Fruit fly (Drosophila melanogaster) whole organism, embryonic: ENCODE measurements around the gene asun.

Experiments
- Antp ChIP-seq: fragments of 200-800 bp; sonication (Bioruptor generic); optimal IDR thresholded peaks from 3 replicates; lab custom pipeline; 2016; ENCODE audit warnings: missing biosample characterization, missing genetic modification characterization
- Atf-2 ChIP-seq: fragments of 200-800 bp; sonication (Bioruptor generic); optimal IDR thresholded peaks from 2 replicates; lab custom pipeline; 2016; ENCODE audit warnings: missing biosample characterization, missing genetic modification characterization
- BEAF-32 ChIP-seq: fragments of 200-800 bp; sonication (Bioruptor generic); optimal IDR thresholded peaks from 3 replicates; lab custom pipeline; 2017; ENCODE audit warnings: missing biosample characterization, missing genetic modification characterization, mild to moderate bottlenecking, moderate library complexity, missing genetic modification reagents
- Bgb ChIP-seq: fragments of 200-800 bp; sonication (Bioruptor generic); IDR thresholded peaks from 2 replicates; pipeline ENCODE4 v1.3.6; 2022; ENCODE audit warnings: missing biosample characterization, missing genetic modification characterization; ENCODE audit not compliant: partially characterized antibody
- CG10147 ChIP-seq: fragments of 200-800 bp; sonication (Bioruptor generic); optimal IDR thresholded peaks from 2 replicates; lab custom pipeline; 2019; ENCODE audit warnings: missing biosample characterization, mild to moderate bottlenecking, missing genetic modification characterization, moderate library complexity
- CG1024 ChIP-seq: fragments of 200-800 bp; sonication (Bioruptor generic); IDR thresholded peaks from 2 replicates; pipeline ENCODE4 v1.3.6; 2022; ENCODE audit warnings: missing biosample characterization, missing genetic modification characterization
- CG10431 ChIP-seq: fragments of 200-800 bp; sonication (Bioruptor generic); optimal IDR thresholded peaks from 3 replicates; lab custom pipeline; 2018; ENCODE audit warnings: missing biosample characterization, mild to moderate bottlenecking, missing genetic modification characterization
- CG11085 ChIP-seq: fragments of 200-800 bp; sonication (Bioruptor generic); IDR thresholded peaks from 2 replicates; pipeline ENCODE4 v1.3.6; 2022; ENCODE audit warnings: missing biosample characterization, missing genetic modification characterization
- CG11696 ChIP-seq: fragments of 200-800 bp; sonication (Bioruptor generic); IDR thresholded peaks from 2 replicates; pipeline ENCODE4 v1.3.6; 2022; ENCODE audit warnings: missing biosample characterization, missing genetic modification characterization
- CG15269 ChIP-seq: fragments of 200-800 bp; sonication (Bioruptor generic); optimal IDR thresholded peaks from 2 replicates; lab custom pipeline; 2018; ENCODE audit warnings: missing biosample characterization, mild to moderate bottlenecking, missing genetic modification characterization, moderate library complexity
- CG1603 ChIP-seq: fragments of 200-800 bp; sonication (Bioruptor generic); optimal IDR thresholded peaks from 2 replicates; lab custom pipeline; 2019; ENCODE audit warnings: missing biosample characterization, mild to moderate bottlenecking, missing genetic modification characterization, moderate library complexity
- CG16863 ChIP-seq: fragments of 200-800 bp; sonication (Bioruptor generic); optimal IDR thresholded peaks from 3 replicates; lab custom pipeline; 2016; ENCODE audit warnings: missing biosample characterization, missing genetic modification characterization
- CG17612 ChIP-seq: fragments of 200-800 bp; sonication (Bioruptor generic); IDR thresholded peaks from 2 replicates; pipeline ENCODE4 v1.3.6; 2022; ENCODE audit warnings: missing biosample characterization, missing genetic modification characterization
- CG2202 ChIP-seq: fragments of 200-800 bp; sonication (Bioruptor generic); optimal IDR thresholded peaks from 2 replicates; lab custom pipeline; 2018; ENCODE audit warnings: missing biosample characterization, mild to moderate bottlenecking, missing genetic modification characterization
- CG2678 ChIP-seq: fragments of 200-800 bp; sonication (Bioruptor generic); optimal IDR thresholded peaks from 3 replicates; lab custom pipeline; 2019; ENCODE audit warnings: missing biosample characterization, mild to moderate bottlenecking, missing genetic modification characterization, moderate library complexity
- CG30403 ChIP-seq: fragments of 200-800 bp; sonication (Bioruptor generic); optimal IDR thresholded peaks from 3 replicates; lab custom pipeline; 2016; ENCODE audit warnings: missing biosample characterization, missing genetic modification characterization
- CG32767 ChIP-seq: fragments of 200-800 bp; sonication (Bioruptor generic); IDR thresholded peaks from 2 replicates; pipeline ENCODE4 v1.3.6; 2022; ENCODE audit warnings: missing biosample characterization, missing genetic modification characterization
- CG3281 ChIP-seq: fragments of 200-800 bp; sonication (Bioruptor generic); optimal IDR thresholded peaks from 3 replicates; lab custom pipeline; 2017; ENCODE audit warnings: missing biosample characterization, mild to moderate bottlenecking, missing genetic modification characterization
- CG5180 ChIP-seq: fragments of 200-800 bp; sonication (Bioruptor generic); optimal IDR thresholded peaks from 3 replicates; lab custom pipeline; 2017; ENCODE audit warnings: missing biosample characterization, missing genetic modification characterization, mild to moderate bottlenecking, moderate library complexity, missing genetic modification reagents
- CG6765 ChIP-seq: fragments of 200-800 bp; sonication (Bioruptor generic); optimal IDR thresholded peaks from 3 replicates; lab custom pipeline; 2017; ENCODE audit warnings: missing biosample characterization, mild to moderate bottlenecking, missing genetic modification characterization
- CG7556 ChIP-seq: fragments of 200-800 bp; sonication (Bioruptor generic); optimal IDR thresholded peaks from 2 replicates; lab custom pipeline; 2017; ENCODE audit warnings: missing biosample characterization, mild to moderate bottlenecking, missing genetic modification characterization
- CG7786 ChIP-seq: fragments of 200-800 bp; sonication (Bioruptor generic); optimal IDR thresholded peaks from 2 replicates; lab custom pipeline; 2016; ENCODE audit warnings: missing biosample characterization, missing genetic modification characterization
- CG8281 ChIP-seq: fragments of 200-800 bp; sonication (Bioruptor generic); optimal IDR thresholded peaks from 2 replicates; lab custom pipeline; 2018; ENCODE audit warnings: missing biosample characterization, mild to moderate bottlenecking, missing genetic modification characterization, moderate library complexity
- CG8388 ChIP-seq: fragments of 200-800 bp; sonication (Bioruptor generic); optimal IDR thresholded peaks from 2 replicates; lab custom pipeline; 2019; ENCODE audit warnings: missing biosample characterization, mild to moderate bottlenecking, missing genetic modification characterization, moderate library complexity
- Camta ChIP-seq: fragments of 200-800 bp; sonication (Bioruptor generic); optimal IDR thresholded peaks from 2 replicates; lab custom pipeline; 2016; ENCODE audit warnings: missing biosample characterization, missing genetic modification characterization
- D ChIP-seq, 2 experiments: fragments of 200-800 bp in 1 of 2; fragments of >200 bp in 1 of 2; sonication (Bioruptor generic) in 1 of 2; optimal IDR thresholded peaks; 2 replicates in 1 of 2; 3 replicates in 1 of 2; lab custom pipeline; 2017; ENCODE audit warnings: mild to moderate bottlenecking in 1 of 2, missing biosample characterization in 1 of 2, missing genetic modification characterization in 1 of 2, missing genetic modification reagents in 1 of 2
- Dip3 ChIP-seq: fragments of 200-800 bp; sonication (Bioruptor generic); optimal IDR thresholded peaks from 3 replicates; lab custom pipeline; 2016; ENCODE audit warnings: missing biosample characterization, missing genetic modification characterization
- Fer1 ChIP-seq: fragments of 200-800 bp; sonication (Bioruptor generic); optimal IDR thresholded peaks from 2 replicates; lab custom pipeline; 2017; ENCODE audit warnings: missing biosample characterization, mild to moderate bottlenecking, missing genetic modification characterization
- Fer2 ChIP-seq: fragments of 200-800 bp; sonication (Bioruptor generic); optimal IDR thresholded peaks from 2 replicates; lab custom pipeline; 2018; ENCODE audit warnings: missing biosample characterization, mild to moderate bottlenecking, missing genetic modification characterization, moderate library complexity
- Gsc ChIP-seq: fragments of 200-800 bp; sonication (Bioruptor generic); IDR thresholded peaks from 2 replicates; pipeline ENCODE4 v1.3.6; 2022; ENCODE audit warnings: missing biosample characterization, missing genetic modification characterization
- HHEX ChIP-seq: fragments of 200-800 bp; sonication (Bioruptor generic); optimal IDR thresholded peaks from 3 replicates; lab custom pipeline; 2017; ENCODE audit warnings: missing biosample characterization, mild to moderate bottlenecking, missing genetic modification characterization, missing genetic modification reagents
- Lim3 ChIP-seq: fragments of 200-800 bp; sonication (Bioruptor generic); IDR thresholded peaks from 2 replicates; pipeline ENCODE4 v1.3.6; 2022; ENCODE audit warnings: missing biosample characterization, missing genetic modification characterization
- Lpt ChIP-seq: fragments of >200 bp; optimal IDR thresholded peaks from 2 replicates; lab custom pipeline; 2018; ENCODE audit warnings: missing biosample characterization, missing genetic modification characterization
- Mes4 ChIP-seq: fragments of 200-800 bp; sonication (Bioruptor generic); optimal IDR thresholded peaks from 2 replicates; lab custom pipeline; 2016; ENCODE audit warnings: missing biosample characterization, missing genetic modification characterization
- Rfx ChIP-seq: fragments of 200-800 bp; sonication (Bioruptor generic); IDR thresholded peaks from 2 replicates; pipeline ENCODE4 v1.3.6; 2022; ENCODE audit warnings: missing biosample characterization, missing genetic modification characterization
- Spps ChIP-seq: fragments of 200-800 bp; sonication (Bioruptor generic); optimal IDR thresholded peaks from 2 replicates; lab custom pipeline; 2018; ENCODE audit warnings: missing biosample characterization, mild to moderate bottlenecking, missing genetic modification characterization
- Sry-δ ChIP-seq: fragments of 200-800 bp; sonication (Bioruptor generic); optimal IDR thresholded peaks from 2 replicates; lab custom pipeline; 2016; ENCODE audit warnings: missing biosample characterization, missing genetic modification characterization
- Ssrp ChIP-seq: fragments of 200-800 bp; sonication (Bioruptor generic); optimal IDR thresholded peaks from 2 replicates; lab custom pipeline; 2018; ENCODE audit warnings: missing biosample characterization, mild to moderate bottlenecking, missing genetic modification characterization, moderate library complexity
- abd-A ChIP-seq: fragments of 200-800 bp; sonication (Bioruptor generic); optimal IDR thresholded peaks from 3 replicates; lab custom pipeline; 2019; ENCODE audit warnings: missing biosample characterization, mild to moderate bottlenecking, missing genetic modification characterization, moderate library complexity
- ash1 ChIP-seq: fragments of 200-800 bp; sonication (Bioruptor generic); optimal IDR thresholded peaks from 2 replicates; lab custom pipeline; 2018; ENCODE audit warnings: missing biosample characterization, mild to moderate bottlenecking, missing genetic modification characterization
- fd64A ChIP-seq: fragments of 200-800 bp; sonication (Bioruptor generic); optimal IDR thresholded peaks from 3 replicates; lab custom pipeline; 2018; ENCODE audit warnings: missing biosample characterization, mild to moderate bottlenecking, missing genetic modification characterization
- fru ChIP-seq: fragments of >200 bp; optimal IDR thresholded peaks from 2 replicates; lab custom pipeline; 2017
- gro ChIP-seq: fragments of 200-800 bp; sonication (Bioruptor generic); optimal IDR thresholded peaks from 2 replicates; lab custom pipeline; 2016; ENCODE audit warnings: missing biosample characterization, missing genetic modification characterization
- jing ChIP-seq: fragments of 200-800 bp; sonication (Bioruptor generic); optimal IDR thresholded peaks from 2 replicates; lab custom pipeline; 2018; ENCODE audit warnings: missing biosample characterization, mild to moderate bottlenecking, missing genetic modification characterization
- kni ChIP-seq: fragments of 200-800 bp; sonication (Bioruptor generic); optimal IDR thresholded peaks from 3 replicates; lab custom pipeline; 2017; ENCODE audit warnings: mild to moderate bottlenecking, missing biosample characterization, missing genetic modification reagents, missing genetic modification characterization
- sima ChIP-seq: fragments of 200-800 bp; sonication (Bioruptor generic); optimal IDR thresholded peaks from 2 replicates; lab custom pipeline; 2016; ENCODE audit warnings: missing biosample characterization, missing genetic modification characterization
- tna ChIP-seq: fragments of 200-800 bp; sonication (Bioruptor generic); IDR thresholded peaks from 2 replicates; pipeline ENCODE4 v1.3.6; 2022; ENCODE audit warnings: missing biosample characterization, missing genetic modification characterization; ENCODE audit not compliant: partially characterized antibody
- usp ChIP-seq: fragments of >200 bp; optimal IDR thresholded peaks from 2 replicates; lab custom pipeline; 2017; ENCODE audit warnings: missing biosample characterization, missing genetic modification characterization
- yki ChIP-seq: fragments of >200 bp; optimal IDR thresholded peaks from 3 replicates; lab custom pipeline; 2018
- zfh1 ChIP-seq: fragments of 200-800 bp; sonication (Bioruptor generic); IDR thresholded peaks from 3 replicates; pipeline ENCODE4 v1.3.6; 2022; ENCODE audit warnings: missing biosample characterization, missing genetic modification characterization

asun gene

DNA sequence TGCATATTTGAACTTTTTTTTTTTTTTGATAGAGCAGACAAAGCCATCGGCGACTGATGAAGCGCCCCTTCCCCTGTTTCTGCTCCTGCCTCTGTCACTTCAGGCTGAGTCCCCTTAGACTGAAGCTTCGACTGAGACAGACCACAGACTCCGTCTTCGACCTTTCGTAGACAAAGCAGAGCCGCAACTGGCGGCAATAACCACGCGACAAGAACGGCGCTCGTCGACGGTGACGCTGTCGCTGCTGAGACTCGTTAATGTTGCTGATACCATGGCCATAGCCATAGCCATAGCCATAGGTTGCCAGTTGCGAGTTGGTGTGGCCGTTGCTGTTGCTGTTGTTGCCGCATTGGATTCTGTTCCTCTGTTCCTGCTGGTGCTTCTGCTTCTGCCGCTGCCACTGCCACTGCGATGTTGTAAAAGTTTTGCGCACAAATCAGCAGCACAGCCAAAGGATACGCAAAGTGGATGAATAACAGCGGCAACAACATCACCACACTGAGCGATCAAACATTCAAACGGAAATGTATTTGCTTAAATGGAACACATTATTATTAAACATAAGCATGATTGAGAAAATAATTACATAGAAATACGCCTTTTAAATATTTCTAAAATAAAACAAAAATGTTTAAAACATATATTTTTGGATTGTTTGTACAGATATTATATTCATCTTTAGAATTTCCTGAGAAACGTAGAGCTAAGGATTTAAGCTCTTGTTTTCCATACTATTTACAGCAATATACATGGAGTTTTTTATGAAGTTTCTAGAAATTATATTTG, 40.6 kb upstream of the asun start:
- TF ChIP-seq Rfx: peak; percentile 30; the same call in 1 of the 2 replicates
- TF ChIP-seq CG2678 (tag; lab: Kevin White, UChicago): peak; percentile 74
- no peak for TF ChIP-seq Lim3 (GFP tag; lab: Robert Waterston, UW)
- no peak for TF ChIP-seq sima (GFP tag; lab: Kevin White, UChicago)
- TF ChIP-seq CG3281 (GFP tag; lab: Kevin White, UChicago): peak; percentile 66
- TF ChIP-seq Ssrp (tag; lab: Kevin White, UChicago): peak; percentile 35
- TF ChIP-seq CG11696: no peak
- TF ChIP-seq CG32767 (GFP tag; lab: Robert Waterston, UW): no peak
- peak; percentile 55 for TF ChIP-seq CG7556 (GFP tag; lab: Kevin White, UChicago)
- peak; percentile 46 for TF ChIP-seq CG15269 (tag; lab: Kevin White, UChicago)
- no peak for TF ChIP-seq CG6765
- TF ChIP-seq zfh1: peak; percentile 58; the same call in 2 of the 3 replicates
- peak; percentile 90 for TF ChIP-seq abd-A
- peak; percentile 13 for TF ChIP-seq CG16863
- TF ChIP-seq tna (GFP tag; lab: Robert Waterston, UW): no peak
- peak; percentile 8 for TF ChIP-seq Antp (GFP tag; lab: Kevin White, UChicago)
- no peak for TF ChIP-seq D (optimal IDR thresholded peaks at IDR 0.05; lab: Kevin White, UChicago)
- peak; percentile 17 for TF ChIP-seq D (GFP tag; optimal IDR thresholded peaks at IDR 0.05; lab: Kevin White, UChicago)
- peak; percentile 73 for TF ChIP-seq CG5180 (GFP tag; lab: Kevin White, UChicago)
- no peak for TF ChIP-seq CG11085
- TF ChIP-seq Lpt (GFP tag; lab: Kevin White, UChicago): no peak
- TF ChIP-seq fru (lab: Kevin White, UChicago): no peak
- TF ChIP-seq Fer2 (tag; lab: Kevin White, UChicago): no peak
- TF ChIP-seq CG1603 (tag; lab: Kevin White, UChicago): no peak
- no peak for TF ChIP-seq Camta (GFP tag; lab: Kevin White, UChicago)
- no peak for TF ChIP-seq jing
- TF ChIP-seq CG10147 (GFP tag; lab: Kevin White, UChicago): peak; percentile 3
- 0 out of 2 replicates have a peak, but pooled peaks have one; percentile 3 for TF ChIP-seq CG1024
- TF ChIP-seq Sry-δ (GFP tag; lab: Kevin White, UChicago): no peak
- no peak for TF ChIP-seq Atf-2 (GFP tag; lab: Kevin White, UChicago)
- peak; percentile 33 for TF ChIP-seq CG30403 (GFP tag; lab: Kevin White, UChicago)
- no peak for TF ChIP-seq CG2202 (tag; lab: Kevin White, UChicago)
- TF ChIP-seq ash1 (GFP tag; lab: Kevin White, UChicago): no peak
- TF ChIP-seq fd64A (GFP tag; lab: Kevin White, UChicago): no peak
- no peak for TF ChIP-seq Mes4 (GFP tag; lab: Kevin White, UChicago)
- TF ChIP-seq Spps (tag; lab: Kevin White, UChicago): no peak
- no peak for TF ChIP-seq HHEX (GFP tag; lab: Kevin White, UChicago)
- TF ChIP-seq gro (GFP tag; lab: Kevin White, UChicago): no peak
- TF ChIP-seq usp: no peak
- no peak for TF ChIP-seq CG17612 (GFP tag; lab: Robert Waterston, UW)
- no peak for TF ChIP-seq Gsc (GFP tag; lab: Robert Waterston, UW)
- no peak for TF ChIP-seq CG8281 (tag; lab: Kevin White, UChicago)
- peak; percentile 55 for TF ChIP-seq Fer1 (GFP tag; lab: Kevin White, UChicago)
- TF ChIP-seq CG7786: peak; percentile 18
- TF ChIP-seq Dip3: peak; percentile 3
- TF ChIP-seq BEAF-32: no peak
- TF ChIP-seq CG10431 (GFP tag; lab: Kevin White, UChicago): no peak
- no peak for TF ChIP-seq yki (lab: Kevin White, UChicago)
- TF ChIP-seq kni (GFP tag; lab: Kevin White, UChicago): peak; percentile 67
- TF ChIP-seq Bgb (GFP tag; lab: Robert Waterston, UW): peak; percentile 49
- TF ChIP-seq CG8388 (GFP tag; lab: Kevin White, UChicago): no peak
